Worm (Caenorhabditis elegans) whole organism, young adult: Measurements from ENCODE around the gene F28H6.6.

Experiments
- B0035.1 ChIP-seq: sonication (generic microtip); optimal IDR thresholded peaks from 2 replicates; lab custom pipeline; 2016; ENCODE audit warnings: missing genetic modification characterization, mild to moderate bottlenecking, missing compliant biosample characterization, missing genotype, missing genetic modification reagents
- F10E7.11 ChIP-seq: sonication (generic microtip); optimal IDR thresholded peaks from 2 replicates; lab custom pipeline; 2017; ENCODE audit warnings: mild to moderate bottlenecking, missing genetic modification characterization, moderate library complexity, missing compliant biosample characterization
- T07F8.4 ChIP-seq: sonication (generic microtip); optimal IDR thresholded peaks from 2 replicates; lab custom pipeline; 2016; ENCODE audit warnings: mild to moderate bottlenecking, missing genetic modification characterization, moderate library complexity, missing compliant biosample characterization
- T26A5.8 ChIP-seq: sonication (generic microtip); optimal IDR thresholded peaks from 2 replicates; lab custom pipeline; 2016; ENCODE audit warnings: missing genetic modification characterization, missing compliant biosample characterization
- Y53G8AR.9 ChIP-seq: fragments of 200-800 bp; sonication (Bioruptor generic); conservative IDR thresholded peaks from 2 replicates; pipeline ENCODE4 v1.3.6; 2022; ENCODE audit warnings: missing genetic modification reagents, missing genetic modification characterization, missing compliant biosample characterization
- akir-1 ChIP-seq: fragments of 200-800 bp; sonication (Bioruptor generic); optimal IDR thresholded peaks from 2 replicates; lab custom pipeline; 2018; ENCODE audit warnings: mild to moderate bottlenecking, missing genetic modification characterization, moderate library complexity, missing compliant biosample characterization
- attf-6 ChIP-seq: fragments of 200-800 bp; sonication (Bioruptor generic); IDR thresholded peaks from 2 replicates; pipeline ENCODE4 v1.3.6; 2022; ENCODE audit warnings: missing genetic modification reagents, missing genetic modification characterization, missing compliant biosample characterization
- ccch-3 ChIP-seq: fragments of 200-800 bp; sonication (Bioruptor generic); optimal IDR thresholded peaks from 2 replicates; lab custom pipeline; 2018; ENCODE audit warnings: mild to moderate bottlenecking, missing genetic modification characterization, missing compliant biosample characterization
- cebp-2 ChIP-seq: fragments of 200-800 bp; sonication (Bioruptor generic); IDR thresholded peaks from 2 replicates; pipeline ENCODE4 v1.3.6; 2022; ENCODE audit warnings: missing genetic modification characterization, missing compliant biosample characterization
- ceh-79 ChIP-seq: sonication (generic microtip); optimal IDR thresholded peaks from 2 replicates; lab custom pipeline; 2017; ENCODE audit warnings: mild to moderate bottlenecking, missing genetic modification characterization, missing compliant biosample characterization
- die-1 ChIP-seq: sonication (generic microtip); optimal IDR thresholded peaks from 2 replicates; lab custom pipeline; 2016; ENCODE audit warnings: missing genotype, mild to moderate bottlenecking, missing genetic modification characterization, missing compliant biosample characterization
- efl-1 ChIP-seq: fragments of 150-350 bp; optimal IDR thresholded peaks from 2 replicates; lab custom pipeline; 2014; ENCODE audit warnings: missing biosample characterization, missing genetic modification reagents, missing genetic modification characterization
- egl-18 ChIP-seq: fragments of 200-800 bp; sonication (Bioruptor generic); IDR thresholded peaks from 2 replicates; pipeline ENCODE4 v1.3.6; 2022; ENCODE audit warnings: missing genetic modification reagents, missing genetic modification characterization, missing compliant biosample characterization
- fkh-3 ChIP-seq: sonication (generic microtip); optimal IDR thresholded peaks from 2 replicates; lab custom pipeline; 2016; ENCODE audit warnings: mild to moderate bottlenecking, missing genetic modification characterization, missing compliant biosample characterization
- hrde-1 ChIP-seq: sonication (generic microtip); optimal IDR thresholded peaks from 2 replicates; lab custom pipeline; 2016; ENCODE audit warnings: missing genetic modification characterization, mild to moderate bottlenecking, missing compliant biosample characterization, moderate library complexity, missing genotype, missing genetic modification reagents, borderline replicate concordance
- let-526 ChIP-seq: fragments of 200-800 bp; sonication (Bioruptor generic); IDR thresholded peaks from 2 replicates; pipeline ENCODE4 v1.3.6; 2022; ENCODE audit warnings: missing genetic modification reagents, missing genetic modification characterization, missing compliant biosample characterization
- lin-26 ChIP-seq: fragments of 200-800 bp; sonication (Bioruptor generic); IDR thresholded peaks from 2 replicates; pipeline ENCODE4 v1.3.6; 2022; ENCODE audit warnings: missing genetic modification reagents, missing genetic modification characterization, missing compliant biosample characterization
- lin-35 ChIP-seq, 3 experiments: fragments of 150-350 bp in 2 of 3; sonication (generic microtip) in 1 of 3; optimal IDR thresholded peaks; 2 replicates each; lab custom pipeline; 2014 to 2018; ENCODE audit warnings: missing biosample characterization in 3 of 3, missing genetic modification characterization in 3 of 3, missing genetic modification reagents in 3 of 3
- lin-40 ChIP-seq: sonication (generic microtip); optimal IDR thresholded peaks from 2 replicates; lab custom pipeline; 2016; ENCODE audit warnings: missing genetic modification characterization, mild to moderate bottlenecking, missing compliant biosample characterization, missing genotype, missing genetic modification reagents
- lin-54 ChIP-seq: fragments of 200-800 bp; sonication (Bioruptor generic); optimal IDR thresholded peaks from 2 replicates; lab custom pipeline; 2018; ENCODE audit warnings: mild to moderate bottlenecking, missing genetic modification characterization, missing compliant biosample characterization
- lsy-27 ChIP-seq: sonication (generic microtip); optimal IDR thresholded peaks from 2 replicates; lab custom pipeline; 2017; ENCODE audit warnings: missing genetic modification characterization, mild to moderate bottlenecking, missing compliant biosample characterization, antibody characterized with exemption, missing genotype, borderline replicate concordance; ENCODE audit not compliant: insufficient read depth
- madf-6 ChIP-seq: fragments of 200-800 bp; sonication (Bioruptor generic); IDR thresholded peaks from 2 replicates; pipeline ENCODE4 v1.3.6; 2022; ENCODE audit warnings: missing genetic modification reagents, missing genetic modification characterization, missing compliant biosample characterization
- mcd-1 ChIP-seq: fragments of 200-800 bp; sonication (Bioruptor generic); IDR thresholded peaks from 2 replicates; pipeline ENCODE4 v1.3.6; 2022; ENCODE audit warnings: missing genetic modification reagents, missing genetic modification characterization, missing compliant biosample characterization
- mel-28 ChIP-seq: sonication (generic microtip); optimal IDR thresholded peaks from 2 replicates; lab custom pipeline; 2016; ENCODE audit warnings: borderline replicate concordance, mild to moderate bottlenecking, missing genetic modification characterization, missing compliant biosample characterization
- nfya-1 ChIP-seq: sonication (generic microtip); optimal IDR thresholded peaks from 2 replicates; lab custom pipeline; 2017; ENCODE audit warnings: antibody characterized with exemption, missing compliant biosample characterization, missing genetic modification characterization, borderline replicate concordance; ENCODE audit not compliant: insufficient read depth
- nfya-2 ChIP-seq: fragments of 200-800 bp; sonication (Bioruptor generic); IDR thresholded peaks from 2 replicates; pipeline ENCODE4 v1.3.6; 2022; ENCODE audit warnings: missing genetic modification reagents, missing genetic modification characterization, missing compliant biosample characterization
- pha-4 ChIP-seq: fragments of 150-350 bp; sonication (generic microtip); optimal IDR thresholded peaks from 2 replicates; lab custom pipeline; 2014; ENCODE audit warnings: missing biosample characterization, missing genetic modification reagents, missing genetic modification characterization
- rec-8 ChIP-seq, 2 experiments: sonication (generic microtip); optimal IDR thresholded peaks; 2 replicates each; lab custom pipeline; 2016; ENCODE audit warnings: mild to moderate bottlenecking in 2 of 2, missing genetic modification characterization in 2 of 2, missing genetic modification reagents in 2 of 2, missing genotype in 2 of 2, missing biosample characterization in 1 of 2, missing compliant biosample characterization in 1 of 2, moderate library complexity in 1 of 2
- repo-1 ChIP-seq: sonication (generic microtip); optimal IDR thresholded peaks from 2 replicates; lab custom pipeline; 2017; ENCODE audit warnings: mild to moderate bottlenecking, missing genetic modification characterization, missing compliant biosample characterization
- rpc-1 ChIP-seq, 2 experiments: fragments of 150-350 bp in 1 of 2; sonication (generic microtip) in 1 of 2; optimal IDR thresholded peaks; 2 replicates each; lab custom pipeline; 2014 to 2018; ENCODE audit warnings: missing biosample characterization in 1 of 2, missing genetic modification characterization in 1 of 2, missing genetic modification reagents in 1 of 2, missing genotype in 1 of 2
- sea-2 ChIP-seq: fragments of 200-800 bp; sonication (Bioruptor generic); IDR thresholded peaks from 2 replicates; pipeline ENCODE4 v1.3.6; 2022; ENCODE audit warnings: missing genetic modification characterization, missing compliant biosample characterization
- snpc-4 ChIP-seq, 5 experiments: fragments of 150-350 bp in 1 of 5; sonication (generic microtip) in 4 of 5; optimal IDR thresholded peaks; 2 replicates each; lab custom pipeline; 2014 to 2018; ENCODE audit warnings: missing genetic modification characterization in 5 of 5, missing biosample characterization in 3 of 5, antibody characterized with exemption in 2 of 5, mild to moderate bottlenecking in 2 of 5, missing compliant biosample characterization in 2 of 5, missing genotype in 2 of 5, moderate library complexity in 2 of 5, missing genetic modification reagents in 1 of 5
- unc-62 ChIP-seq: fragments of 150-350 bp; optimal IDR thresholded peaks from 2 replicates; lab custom pipeline; 2014; ENCODE audit warnings: missing biosample characterization, missing genetic modification reagents, missing genetic modification characterization
- xnd-1 ChIP-seq: sonication (generic microtip); optimal IDR thresholded peaks from 2 replicates; lab custom pipeline; 2016; ENCODE audit warnings: missing genotype, missing genetic modification reagents, missing genetic modification characterization, missing compliant biosample characterization
- zfh-2 ChIP-seq: fragments of 200-800 bp; sonication (Bioruptor generic); conservative IDR thresholded peaks from 2 replicates; pipeline ENCODE4 v1.3.6; 2022; ENCODE audit warnings: missing genetic modification reagents, missing genetic modification characterization, missing compliant biosample characterization

Gene F28H6.6

DNA sequence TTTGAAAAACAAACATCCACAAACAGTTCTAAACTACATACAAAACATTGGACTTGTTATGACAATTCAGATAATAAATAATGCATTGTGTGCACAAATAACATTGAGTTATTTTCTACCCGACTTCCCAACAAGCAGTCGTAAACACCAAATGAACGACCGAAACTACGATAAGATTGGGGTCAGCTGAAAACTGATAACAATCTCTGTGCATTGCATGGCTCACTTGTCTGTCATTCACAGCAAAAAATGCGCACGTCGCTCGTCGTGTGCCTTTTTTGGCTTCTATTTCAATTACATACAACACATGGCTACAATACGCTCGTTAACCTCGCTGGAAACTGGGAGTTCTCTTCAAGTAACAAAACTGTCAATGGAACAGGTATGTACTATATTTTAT, 54.7 kb downstream of the F28H6.6 start, which contains the start of gene C33G3.4 (continued):
- no peak for TF ChIP-seq mel-28 (tag; lab: Kevin White, UChicago)
- TF ChIP-seq lin-54: no peak
- no peak for TF ChIP-seq repo-1
- TF ChIP-seq cebp-2 (GFP tag; lab: Robert Waterston, UW): no peak
- TF ChIP-seq Y53G8AR.9: 0 out of 2 replicates have a peak, but pooled peaks have one; percentile 34
- TF ChIP-seq T07F8.4 (tag; lab: Kevin White, UChicago): no peak
- TF ChIP-seq snpc-4 (GFP tag; optimal IDR thresholded peaks at IDR 0.05; lab: Kevin White, UChicago): no peak
- peak in 1 of 4 experiments; percentile 57 for TF ChIP-seq snpc-4 (tag; optimal IDR thresholded peaks at IDR 0.05; lab: Kevin White, UChicago)
- TF ChIP-seq ceh-79: no peak
- TF ChIP-seq nfya-2 (GFP tag; lab: Robert Waterston, UW): no peak
- no peak for TF ChIP-seq F10E7.11 (tag; lab: Kevin White, UChicago)
- no peak for TF ChIP-seq pha-4 (tag; lab: Kevin White, UChicago)
- no peak for TF ChIP-seq lin-35 (GFP tag; optimal IDR thresholded peaks at IDR 0.05; lab: Kevin White, UChicago)
- TF ChIP-seq mcd-1 (GFP tag; lab: Robert Waterston, UW): no peak
- TF ChIP-seq T26A5.8 (tag; lab: Kevin White, UChicago): no peak
- TF ChIP-seq nfya-1: no peak
- TF ChIP-seq sea-2: no peak
- TF ChIP-seq unc-62 (GFP tag; lab: Kevin White, UChicago): peak; percentile 50
- no peak for TF ChIP-seq akir-1 (GFP tag; lab: Kevin White, UChicago)

DNA sequence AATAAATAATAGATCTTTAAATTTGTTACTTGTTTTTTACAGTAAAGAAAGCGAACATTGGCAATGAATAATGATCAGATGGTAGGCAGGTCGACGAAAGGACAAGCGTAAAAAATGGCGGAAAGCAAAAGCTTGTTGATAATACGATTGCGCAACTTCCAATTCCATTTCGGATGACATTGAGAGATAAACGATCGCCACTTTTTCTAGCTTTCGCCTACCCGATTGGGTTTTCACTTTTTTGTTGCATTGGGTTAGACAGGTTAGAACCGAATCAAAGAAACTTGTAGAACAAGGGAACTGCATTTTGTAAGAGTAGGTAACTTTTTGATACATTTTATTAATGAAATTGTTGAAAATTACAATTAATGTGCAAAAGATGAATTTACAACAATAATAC, 56.2 kb downstream of the F28H6.6 start:
- TF ChIP-seq attf-6 (GFP tag; lab: Robert Waterston, UW) (no peak), nfya-1 (no peak), lin-40 (tag; lab: Kevin White, UChicago) (no peak), let-526 (GFP tag; lab: Robert Waterston, UW) (no peak), egl-18 (no peak), B0035.1 (tag; lab: Kevin White, UChicago) (no peak), rec-8 (tag; optimal IDR thresholded peaks at IDR 0.05; lab: Kevin White, UChicago) (no peak), die-1 (no peak), lsy-27 (tag; lab: Kevin White, UChicago) (no peak), efl-1 (no peak), F10E7.11 (tag; lab: Kevin White, UChicago) (no peak), fkh-3 (no peak)
- TF ChIP-seq, all 124 proteins: peak for 0

DNA sequence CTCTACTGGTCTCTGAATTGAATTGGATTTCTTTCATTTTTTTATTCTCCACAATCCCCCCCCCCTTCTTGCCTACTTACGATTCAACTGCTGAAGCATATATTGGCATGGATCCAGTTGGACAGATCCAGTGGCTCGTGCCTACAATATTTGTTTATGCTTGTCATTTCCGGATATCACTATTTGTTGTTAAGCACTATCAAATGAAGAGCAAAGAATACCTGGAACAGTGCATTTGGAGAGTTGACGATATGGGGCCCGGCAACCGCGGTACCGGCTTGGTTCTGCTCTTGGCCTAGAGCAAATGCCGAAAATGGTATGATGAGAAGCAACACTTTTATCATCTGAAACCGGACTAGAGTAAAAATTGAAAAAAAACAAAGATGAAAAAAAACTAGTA, 58.0 kb downstream of the F28H6.6 start, which contains the start of gene lgc-21:
Gene lgc-21, minus strand, starts transcription at position 344 of the 400 bp plus-strand sequence.
- TF ChIP-seq unc-62 (GFP tag; lab: Kevin White, UChicago): no peak
- 0 out of 2 replicates have a peak, but pooled peaks have one; percentile 13 for TF ChIP-seq lin-26 (GFP tag; lab: Robert Waterston, UW)
- TF ChIP-seq madf-6 (GFP tag; lab: Robert Waterston, UW): no peak
- no peak for TF ChIP-seq rpc-1 (optimal IDR thresholded peaks at IDR 0.05; lab: Kevin White, UChicago)
- no peak for TF ChIP-seq rpc-1 (tag; optimal IDR thresholded peaks at IDR 0.05; lab: Kevin White, UChicago)
- TF ChIP-seq xnd-1 (tag; lab: Kevin White, UChicago): no peak
- no peak for TF ChIP-seq zfh-2
- TF ChIP-seq hrde-1 (tag; lab: Kevin White, UChicago): no peak
- no peak for TF ChIP-seq ccch-3
